Worm (Caenorhabditis elegans) whole organism, L4 larva: ENCODE results near the gene srt-18.

Source experiments
- R02D3.7 ChIP-seq: fragments of 150-350 bp; sonication (generic microtip); optimal IDR thresholded peaks from 3 replicates; lab custom pipeline; 2014; ENCODE audit warnings: missing biosample characterization, missing genetic modification characterization
- dmd-6 ChIP-seq: fragments of 200-800 bp; sonication (Bioruptor generic); IDR thresholded peaks from 2 replicates; pipeline ENCODE4 v1.3.6; 2022; ENCODE audit warnings: missing genetic modification reagents, missing genetic modification characterization, missing compliant biosample characterization
- egl-43 ChIP-seq: fragments of 200-800 bp; sonication (Bioruptor generic); IDR thresholded peaks from 2 replicates; pipeline ENCODE4 v1.3.6; 2022; ENCODE audit warnings: missing genetic modification reagents, missing genetic modification characterization, missing compliant biosample characterization
- hif-1 ChIP-seq, 2 experiments: sonication (generic microtip); optimal IDR thresholded peaks; 2 replicates each; lab custom pipeline; 2016 to 2017; ENCODE audit warnings: missing compliant biosample characterization in 2 of 2, missing genetic modification characterization in 2 of 2, missing genetic modification reagents in 2 of 2, missing genotype in 2 of 2, mild to moderate bottlenecking in 1 of 2
- jun-1 ChIP-seq: fragments of 150-350 bp; optimal IDR thresholded peaks from 2 replicates; lab custom pipeline; 2014; ENCODE audit warnings: missing biosample characterization, missing genetic modification reagents, missing genetic modification characterization
- lin-13 ChIP-seq: fragments of 150-350 bp; optimal IDR thresholded peaks from 2 replicates; lab custom pipeline; 2014; ENCODE audit warnings: missing biosample characterization, missing genetic modification reagents, missing genetic modification characterization
- nhr-25 ChIP-seq: sonication (generic microtip); optimal IDR thresholded peaks from 2 replicates; lab custom pipeline; 2017; ENCODE audit warnings: missing genetic modification characterization, mild to moderate bottlenecking, missing compliant biosample characterization, antibody characterized with exemption, moderate library complexity, borderline replicate concordance; ENCODE audit not compliant: insufficient read depth
- nhr-28 ChIP-seq: fragments of 150-350 bp; optimal IDR thresholded peaks from 2 replicates; lab custom pipeline; 2014; ENCODE audit warnings: missing biosample characterization, missing genetic modification characterization
- rbr-2 ChIP-seq: sonication (generic microtip); optimal IDR thresholded peaks from 2 replicates; lab custom pipeline; 2016; ENCODE audit warnings: missing genotype, missing genetic modification characterization, missing compliant biosample characterization

DNA sequence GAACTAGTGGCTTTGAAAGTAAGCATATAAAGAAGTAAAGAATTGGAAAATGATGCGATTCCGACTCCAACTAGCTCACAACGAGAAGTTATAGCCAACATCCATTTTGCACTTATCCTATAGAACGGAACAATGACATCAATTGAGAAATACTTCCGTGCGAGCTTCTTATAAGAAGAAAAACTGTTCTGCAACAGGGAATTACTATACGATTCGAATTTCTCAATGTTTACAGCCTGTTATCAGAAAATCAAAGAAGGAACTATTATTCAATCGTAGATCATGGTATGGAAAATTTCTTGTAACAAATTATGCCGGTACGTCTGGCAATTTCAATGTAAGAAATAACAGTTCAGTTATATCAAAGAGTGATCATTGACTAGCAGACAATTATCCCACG, 29.7 kb downstream of the srt-18 start, which contains the start of gene str-85:
- TF ChIP-seq jun-1 (tag; lab: Kevin White, UChicago), result no peak
- TF ChIP-seq hif-1 (tag; optimal IDR thresholded peaks at IDR 0.05; lab: Kevin White, UChicago), result no peak
- TF ChIP-seq lin-13 (GFP tag; lab: Kevin White, UChicago), result no peak
- no peak for TF ChIP-seq dmd-6 (GFP tag; lab: Robert Waterston, UW)
- no peak for TF ChIP-seq rbr-2
- TF ChIP-seq egl-43 (GFP tag; lab: Robert Waterston, UW), result no peak
- no peak for TF ChIP-seq nhr-25
- TF ChIP-seq nhr-28 (tag; lab: Kevin White, UChicago), result no peak
- no peak for TF ChIP-seq R02D3.7 (tag; lab: Kevin White, UChicago)
